Fruit fly (Drosophila melanogaster): Measurements from ENCODE around the gene Pitslre.

The Pitslre gene

dm6 chr3L:20771891-20772646, 741 bp downstream of the Pitslre start (continued):
- TF ChIP-seq stc (GFP tag; IDR thresholded peaks at IDR 0.05) (peak; percentile 84), CG18262 (tag; optimal IDR thresholded peaks at IDR 0.05) (peak; percentile 86), CHES-1-like (GFP tag; optimal IDR thresholded peaks at IDR 0.05) (peak; percentile 73), H15 (GFP tag; IDR thresholded peaks at IDR 0.05) (peak; percentile 69), CG33557 (GFP tag; optimal IDR thresholded peaks at IDR 0.05) (no peak), CG8290 (GFP tag; optimal IDR thresholded peaks at IDR 0.05) (peak; percentile 45), CG8290 (tag; optimal IDR thresholded peaks at IDR 0.05) (peak; percentile 5 to 86), CG16815 (GFP tag; optimal IDR thresholded peaks at IDR 0.05) (peak; percentile 40), seq (GFP tag; IDR thresholded peaks at IDR 0.05) (peak; percentile 78), Sry-δ (GFP tag; optimal IDR thresholded peaks at IDR 0.05) (peak; percentile 29), Xbp1 (GFP tag; optimal IDR thresholded peaks at IDR 0.05) (peak; percentile 83), wor (GFP tag; IDR thresholded peaks at IDR 0.05) (peak; percentile 66), B-H1 (GFP tag; IDR thresholded peaks at IDR 0.05) (peak; percentile 71), abd-A (tag; optimal IDR thresholded peaks at IDR 0.05) (no peak), exex (tag; optimal IDR thresholded peaks at IDR 0.05) (peak; percentile 3), CG8478 (optimal IDR thresholded peaks at IDR 0.05) (no peak), sisA (GFP tag; IDR thresholded peaks at IDR 0.05) (peak; percentile 66), HLHmδ (GFP tag; optimal IDR thresholded peaks at IDR 0.05) (no peak), ind (GFP tag; optimal IDR thresholded peaks at IDR 0.05) (peak; percentile 75), YL-1 (GFP tag; optimal IDR thresholded peaks at IDR 0.05) (peak; percentile 40), D (optimal IDR thresholded peaks at IDR 0.05) (no peak), D (GFP tag; optimal IDR thresholded peaks at IDR 0.05) (peak; percentile 56), ATbp (GFP tag; optimal IDR thresholded peaks at IDR 0.05) (peak; percentile 81), tx (GFP tag; optimal IDR thresholded peaks at IDR 0.05) (peak; percentile 63), Hr51 (GFP tag; optimal IDR thresholded peaks at IDR 0.05) (peak; percentile 37 to 85), ap (GFP tag; IDR thresholded peaks at IDR 0.05) (peak; percentile 75), CG31388 (GFP tag; optimal IDR thresholded peaks at IDR 0.05) (peak; percentile 32), Asciz (GFP tag; optimal IDR thresholded peaks at IDR 0.05) (peak; percentile 76), cato (GFP tag; optimal IDR thresholded peaks at IDR 0.05; ENCODE audit: borderline replicate concordance) (peak; percentile 44), vfl (GFP tag; optimal IDR thresholded peaks at IDR 0.05) (peak; percentile 38), Hey (tag; optimal IDR thresholded peaks at IDR 0.05) (no peak), tup (GFP tag; optimal IDR thresholded peaks at IDR 0.05) (peak; percentile 29), CG17829 (tag; optimal IDR thresholded peaks at IDR 0.05) (peak; percentile 85), CG1647 (GFP tag; optimal IDR thresholded peaks at IDR 0.05) (peak; percentile 46), peb (GFP tag; IDR thresholded peaks at IDR 0.05) (peak; percentile 65), CG32772 (GFP tag; IDR thresholded peaks at IDR 0.05) (peak; percentile 66; the same call in 1 of the 2 replicates), cwo (GFP tag; optimal IDR thresholded peaks at IDR 0.05) (peak; percentile 67), kay (GFP tag; optimal IDR thresholded peaks at IDR 0.05) (peak; percentile 50), rib (GFP tag; IDR thresholded peaks at IDR 0.05) (peak; percentile 42), sna (GFP tag; IDR thresholded peaks at IDR 0.05; ENCODE audit: partially characterized antibody) (no peak), CG18619 (GFP tag; optimal IDR thresholded peaks at IDR 0.05) (peak; percentile 74), emc (GFP tag; optimal IDR thresholded peaks at IDR 0.05) (peak; percentile 40), sob (GFP tag; IDR thresholded peaks at IDR 0.05) (peak; percentile 59), pb (GFP tag; optimal IDR thresholded peaks at IDR 0.05) (peak; percentile 70), CG18011 (GFP tag; optimal IDR thresholded peaks at IDR 0.05) (no peak), chinmo (GFP tag; IDR thresholded peaks at IDR 0.05; ENCODE audit: partially characterized antibody) (no peak), CTCF (GFP tag; optimal IDR thresholded peaks at IDR 0.05) (peak; percentile 14), odd (GFP tag; optimal IDR thresholded peaks at IDR 0.05) (peak; percentile 55), Hmx (GFP tag; optimal IDR thresholded peaks at IDR 0.05) (peak; percentile 37), bigmax (GFP tag; optimal IDR thresholded peaks at IDR 0.05) (peak; percentile 28), CG10959 (GFP tag; IDR thresholded peaks at IDR 0.05) (peak; percentile 65)

Data from whole organism, embryonic.